Fruit fly (Drosophila melanogaster) whole organism: ENCODE results near the gene fon.

ENCODE experiments used
- CG8478 ChIP-seq: fragments of >200 bp; optimal IDR thresholded peaks from 2 replicates; lab custom pipeline; 2018; ENCODE audit warnings: inconsistent platforms
- Dll ChIP-seq: fragments of >200 bp; optimal IDR thresholded peaks from 2 replicates; lab custom pipeline; 2017
- pan ChIP-seq: fragments of >200 bp; optimal IDR thresholded peaks from 2 replicates; lab custom pipeline; 2017
- psq ChIP-seq: fragments of >200 bp; optimal IDR thresholded peaks from 2 replicates; lab custom pipeline; 2017
- usp ChIP-seq: fragments of >200 bp; optimal IDR thresholded peaks from 2 replicates; lab custom pipeline; 2017; ENCODE audit warnings: missing biosample characterization, missing genetic modification characterization, mixed read lengths

dm6 chr2L:19405685-19406357 is 19.8 kb upstream of the fon start:
- TF ChIP-seq Dll, result no peak
- no peak for TF ChIP-seq pan (lab: Kevin White, UChicago)
- no peak for TF ChIP-seq CG8478 (lab: Kevin White, UChicago)
- TF ChIP-seq psq (lab: Kevin White, UChicago), result no peak
- TF ChIP-seq usp (GFP tag; lab: Kevin White, UChicago), result no peak
